Worm (Caenorhabditis elegans) whole organism, mixed stage, embryonic: Measurements from ENCODE around the gene nhr-241.

ENCODE experiments used
- M03D4.4 ChIP-seq: sonication (generic microtip); optimal IDR thresholded peaks from 2 replicates; lab custom pipeline; 2017; ENCODE audit warnings: mild to moderate bottlenecking, missing genetic modification characterization, missing compliant biosample characterization
- blmp-1 ChIP-seq: fragments of 150-350 bp; optimal IDR thresholded peaks from 2 replicates; lab custom pipeline; 2014; ENCODE audit warnings: missing biosample characterization, missing genetic modification characterization
- ceh-39 ChIP-seq: fragments of 150-350 bp; optimal IDR thresholded peaks from 2 replicates; lab custom pipeline; 2014; ENCODE audit warnings: missing biosample characterization, missing genetic modification characterization
- ceh-43 ChIP-seq: fragments of 200-800 bp; sonication (Bioruptor generic); optimal IDR thresholded peaks from 2 replicates; lab custom pipeline; 2018; ENCODE audit warnings: mild to moderate bottlenecking, missing genetic modification characterization, moderate library complexity, missing compliant biosample characterization
- ceh-83 ChIP-seq: fragments of 200-800 bp; sonication (Bioruptor generic); optimal IDR thresholded peaks from 2 replicates; lab custom pipeline; 2018; ENCODE audit warnings: mild to moderate bottlenecking, missing genetic modification characterization, missing compliant biosample characterization
- ces-1 ChIP-seq: fragments of 150-350 bp; optimal IDR thresholded peaks from 2 replicates; lab custom pipeline; 2014; ENCODE audit warnings: missing biosample characterization, missing genetic modification reagents, missing genetic modification characterization
- cnd-1 ChIP-seq: fragments of 200-800 bp; sonication (Bioruptor generic); optimal IDR thresholded peaks from 2 replicates; lab custom pipeline; 2018; ENCODE audit warnings: mild to moderate bottlenecking, missing genetic modification characterization, missing compliant biosample characterization
- drap-1 ChIP-seq: fragments of 200-800 bp; sonication (Bioruptor generic); optimal IDR thresholded peaks from 3 replicates; lab custom pipeline; 2018; ENCODE audit warnings: mild to moderate bottlenecking, missing genetic modification characterization, missing compliant biosample characterization
- elt-1 ChIP-seq: sonication (generic microtip); optimal IDR thresholded peaks from 2 replicates; lab custom pipeline; 2017; ENCODE audit warnings: missing genetic modification characterization, mild to moderate bottlenecking, missing compliant biosample characterization, antibody characterized with exemption, moderate library complexity, borderline replicate concordance; ENCODE audit not compliant: insufficient read depth
- elt-3 ChIP-seq: fragments of 150-350 bp; optimal IDR thresholded peaks from 2 replicates; lab custom pipeline; 2014; ENCODE audit warnings: missing biosample characterization, missing genetic modification characterization
- flh-1 ChIP-seq: fragments of 200-800 bp; sonication (Bioruptor generic); optimal IDR thresholded peaks from 2 replicates; lab custom pipeline; 2018; ENCODE audit warnings: mild to moderate bottlenecking, missing genetic modification characterization, moderate library complexity, missing compliant biosample characterization
- hlh-1 ChIP-seq: fragments of 150-350 bp; optimal IDR thresholded peaks from 2 replicates; lab custom pipeline; 2014; ENCODE audit warnings: missing biosample characterization, missing genetic modification reagents, missing genetic modification characterization
- lin-13 ChIP-seq: fragments of 150-350 bp; optimal IDR thresholded peaks from 2 replicates; lab custom pipeline; 2014; ENCODE audit warnings: missing biosample characterization, missing genetic modification characterization
- lin-32 ChIP-seq: fragments of 200-800 bp; sonication (Bioruptor generic); optimal IDR thresholded peaks from 2 replicates; lab custom pipeline; 2018; ENCODE audit warnings: mild to moderate bottlenecking, missing genetic modification characterization, missing compliant biosample characterization
- mab-5 ChIP-seq: fragments of 150-350 bp; optimal IDR thresholded peaks from 2 replicates; lab custom pipeline; 2014; ENCODE audit warnings: missing biosample characterization, missing genetic modification characterization
- mep-1 ChIP-seq: fragments of 150-350 bp; optimal IDR thresholded peaks from 2 replicates; lab custom pipeline; 2017; ENCODE audit warnings: missing biosample characterization, missing genetic modification reagents, missing genetic modification characterization, inconsistent platforms
- mls-2 ChIP-seq: sonication (generic microtip); optimal IDR thresholded peaks from 2 replicates; lab custom pipeline; 2016; ENCODE audit warnings: mild to moderate bottlenecking, missing genetic modification characterization, moderate library complexity, missing compliant biosample characterization
- nhr-12 ChIP-seq: fragments of 150-350 bp; optimal IDR thresholded peaks from 2 replicates; lab custom pipeline; 2014; ENCODE audit warnings: missing biosample characterization, missing genetic modification characterization
- nhr-2 ChIP-seq: fragments of 150-350 bp; optimal IDR thresholded peaks from 2 replicates; lab custom pipeline; 2014; ENCODE audit warnings: missing biosample characterization, missing genetic modification characterization
- nhr-237 ChIP-seq: fragments of 150-350 bp; optimal IDR thresholded peaks from 2 replicates; lab custom pipeline; 2014; ENCODE audit warnings: missing biosample characterization, missing genetic modification characterization
- nhr-28 ChIP-seq: fragments of 150-350 bp; optimal IDR thresholded peaks from 2 replicates; lab custom pipeline; 2014; ENCODE audit warnings: missing biosample characterization, missing genetic modification characterization
- nhr-76 ChIP-seq: sonication (generic microtip); optimal IDR thresholded peaks from 2 replicates; lab custom pipeline; 2017; ENCODE audit warnings: missing biosample characterization, missing genetic modification characterization
- sem-2 ChIP-seq: fragments of 200-800 bp; sonication (Bioruptor generic); optimal IDR thresholded peaks from 2 replicates; lab custom pipeline; 2018; ENCODE audit warnings: mild to moderate bottlenecking, missing genetic modification characterization, missing compliant biosample characterization
- snpc-4 ChIP-seq: fragments of 150-350 bp; optimal IDR thresholded peaks from 2 replicates; lab custom pipeline; 2014; ENCODE audit warnings: missing biosample characterization, missing genetic modification characterization
- sptf-1 ChIP-seq: sonication (generic microtip); optimal IDR thresholded peaks from 2 replicates; lab custom pipeline; 2017; ENCODE audit warnings: mild to moderate bottlenecking, missing genetic modification characterization, moderate library complexity, missing compliant biosample characterization
- unc-120 ChIP-seq: sonication (generic microtip); optimal IDR thresholded peaks from 2 replicates; lab custom pipeline; 2017; ENCODE audit warnings: missing genetic modification characterization, missing compliant biosample characterization; ENCODE audit not compliant: poor library complexity, severe bottlenecking
- unc-39 ChIP-seq: fragments of 150-350 bp; optimal IDR thresholded peaks from 2 replicates; lab custom pipeline; 2014; ENCODE audit warnings: missing biosample characterization, missing genetic modification characterization
- unc-62 ChIP-seq: fragments of 150-350 bp; optimal IDR thresholded peaks from 2 replicates; lab custom pipeline; 2014; ENCODE audit warnings: missing biosample characterization, missing genetic modification reagents, missing genetic modification characterization
- zip-8 ChIP-seq: fragments of 150-350 bp; optimal IDR thresholded peaks from 2 replicates; lab custom pipeline; 2014; ENCODE audit warnings: missing biosample characterization, missing genetic modification characterization
- ztf-11 ChIP-seq: fragments of 150-350 bp; optimal IDR thresholded peaks from 2 replicates; lab custom pipeline; 2014; ENCODE audit warnings: missing biosample characterization, missing genetic modification characterization

Gene nhr-241

DNA sequence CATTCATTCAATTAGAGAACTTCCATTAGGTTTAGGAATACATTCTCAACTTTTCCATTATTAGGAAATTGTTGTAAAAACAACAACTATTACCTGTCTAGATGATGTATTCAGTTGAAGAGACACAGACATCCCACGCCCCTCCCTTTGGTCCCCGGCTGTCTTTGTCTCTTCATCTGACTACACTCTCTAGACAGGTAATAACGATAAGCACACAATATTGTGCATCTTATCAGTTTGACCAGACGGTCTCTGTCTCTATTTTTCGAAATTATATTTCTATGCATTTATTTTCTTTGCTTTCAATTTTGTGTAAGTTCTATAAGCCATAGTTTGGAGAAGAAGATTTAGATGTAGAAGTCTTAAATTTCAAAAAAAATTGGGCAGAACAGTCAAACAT is 2.1 kb downstream of the nhr-241 start, which contains the start of gene Y69H2.9:
Y69H2.9 (plus strand) TSS at position 233 of the 400 bp plus-strand sequence.
- no peak for TF ChIP-seq snpc-4
- TF ChIP-seq, all 35 proteins: peak for 0

- TF ChIP-seq nhr-76 (tag; lab: Kevin White, UChicago) (no peak), flh-1 (GFP tag; lab: Kevin White, UChicago) (no peak), nhr-237 (tag; lab: Kevin White, UChicago) (no peak), mab-5 (tag; lab: Kevin White, UChicago) (no peak), mls-2 (no peak), lin-13 (tag; lab: Kevin White, UChicago) (no peak), ces-1 (GFP tag; lab: Kevin White, UChicago) (no peak), hlh-1 (tag; lab: Kevin White, UChicago) (no peak), drap-1 (no peak), zip-8 (tag; lab: Kevin White, UChicago) (no peak), mep-1 (tag; lab: Kevin White, UChicago) (no peak), ceh-39 (tag; lab: Kevin White, UChicago) (no peak), nhr-2 (tag; lab: Kevin White, UChicago) (no peak), sptf-1 (tag; lab: Kevin White, UChicago) (no peak), cnd-1 (tag; lab: Kevin White, UChicago) (no peak), elt-3 (tag; lab: Kevin White, UChicago) (no peak), ztf-11 (tag; lab: Kevin White, UChicago) (no peak), unc-120 (tag; lab: Kevin White, UChicago) (no peak)
These were observed 6.2 kb downstream of the nhr-241 start for ce11 chrV:18705319-18706062.

DNA sequence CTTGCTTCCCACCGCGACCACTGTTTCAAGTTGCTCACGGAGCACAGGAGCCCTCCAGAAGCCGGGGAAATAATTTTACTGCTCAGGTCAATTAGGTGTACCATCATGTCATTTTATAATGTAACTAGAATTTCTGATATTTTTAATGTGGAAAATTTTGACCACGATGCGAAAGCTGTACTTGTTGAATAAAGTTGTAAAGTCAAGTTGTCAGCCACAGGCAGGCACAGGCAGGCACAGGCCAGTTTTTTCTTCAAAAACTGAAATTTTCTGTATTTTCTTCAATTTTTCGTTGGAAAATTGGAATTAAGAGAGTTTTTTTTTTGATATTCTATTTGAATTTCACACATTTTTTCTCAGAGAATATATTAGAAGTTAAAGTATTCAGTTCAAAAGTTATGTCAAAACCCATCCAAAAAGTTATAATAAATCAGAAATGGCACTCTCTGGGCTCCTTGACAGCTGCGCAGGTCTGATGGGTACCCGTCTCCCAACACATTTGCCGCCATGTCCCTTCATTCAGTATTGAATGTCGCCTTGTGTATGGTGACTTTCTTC is 6.9 kb downstream of the nhr-241 start, which contains the start of gene Y17D7C.1:
Y17D7C.1 (plus strand) TSS at position 508 of the 558 bp plus-strand sequence.
- no peak for TF ChIP-seq snpc-4
- TF ChIP-seq hlh-1 (tag; lab: Kevin White, UChicago) = peak; percentile 26
- TF ChIP-seq, all 35 proteins: peak for 1

ce11 chrV:18708015-18708414 is 8.8 kb downstream of the nhr-241 start:
- no peak for TF ChIP-seq M03D4.4
- TF ChIP-seq mab-5 (tag; lab: Kevin White, UChicago) = no peak
- TF ChIP-seq blmp-1 (tag; lab: Kevin White, UChicago) = no peak
- TF ChIP-seq unc-62 = no peak
- TF ChIP-seq drap-1 = no peak
- no peak for TF ChIP-seq nhr-237 (tag; lab: Kevin White, UChicago)
- TF ChIP-seq elt-3 (tag; lab: Kevin White, UChicago) = no peak
- no peak for TF ChIP-seq unc-39 (tag; lab: Kevin White, UChicago)
- no peak for TF ChIP-seq ceh-43
- no peak for TF ChIP-seq lin-32
- TF ChIP-seq lin-13 (tag; lab: Kevin White, UChicago) = no peak
- no peak for TF ChIP-seq zip-8 (tag; lab: Kevin White, UChicago)
- no peak for TF ChIP-seq nhr-28 (tag; lab: Kevin White, UChicago)
- TF ChIP-seq flh-1 (GFP tag; lab: Kevin White, UChicago) = no peak
- no peak for TF ChIP-seq ceh-83

DNA sequence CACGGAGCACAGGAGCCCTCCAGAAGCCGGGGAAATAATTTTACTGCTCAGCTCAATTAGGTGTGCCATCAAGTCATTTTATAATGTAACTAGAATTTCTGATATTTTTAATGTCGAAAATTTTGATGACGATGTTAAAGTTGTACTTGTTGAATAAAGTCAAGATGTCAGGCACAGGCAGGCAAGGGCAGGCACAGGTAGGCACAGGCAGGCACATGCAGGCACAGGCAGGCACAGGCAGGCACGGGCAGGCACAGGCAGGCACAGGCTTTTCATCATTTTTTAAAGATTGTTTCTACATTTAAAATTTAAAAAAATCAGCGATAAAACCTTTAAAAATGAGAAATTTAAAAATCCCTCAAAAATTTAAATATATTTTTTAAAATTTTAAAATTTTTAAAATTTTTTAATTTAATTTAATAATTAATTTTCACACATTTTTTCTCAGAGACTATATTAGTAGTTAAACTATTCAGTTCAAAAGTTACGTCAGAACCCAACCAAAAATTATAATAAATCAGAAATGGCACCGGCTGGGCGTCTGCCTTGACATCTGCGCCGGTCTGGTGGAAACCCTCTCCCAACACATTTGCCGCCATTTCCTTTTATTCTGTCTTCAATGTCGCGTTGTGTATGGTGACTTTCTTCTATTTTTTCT is 10.1 kb downstream of the nhr-241 start, which contains the start of gene Y17D7C.6:
Y17D7C.6 (plus strand) TSS at position 608 of the 658 bp plus-strand sequence.
- TF ChIP-seq mep-1 (tag; lab: Kevin White, UChicago) (no peak), ceh-83 (no peak), unc-120 (tag; lab: Kevin White, UChicago) (no peak), blmp-1 (tag; lab: Kevin White, UChicago) (no peak), M03D4.4 (no peak), mls-2 (no peak), elt-1 (tag; lab: Kevin White, UChicago) (no peak), zip-8 (tag; lab: Kevin White, UChicago) (no peak), cnd-1 (tag; lab: Kevin White, UChicago) (no peak), nhr-12 (tag; lab: Kevin White, UChicago) (no peak), sem-2 (GFP tag; lab: Kevin White, UChicago) (no peak), lin-32 (no peak), nhr-2 (tag; lab: Kevin White, UChicago) (no peak), ztf-11 (tag; lab: Kevin White, UChicago) (no peak)
